Fruit fly (Drosophila melanogaster) whole organism, prepupa: ENCODE results near the gene mtDNA-helicase.

Experiments used
- Blimp-1 ChIP-seq: fragments of 200-800 bp; sonication (Bioruptor generic); optimal IDR thresholded peaks from 3 replicates; lab custom pipeline; 2017; ENCODE audit warnings: missing biosample characterization, missing genetic modification characterization, mild to moderate bottlenecking, moderate library complexity, missing genetic modification reagents
- CG10631 ChIP-seq: fragments of 200-800 bp; sonication (Bioruptor generic); optimal IDR thresholded peaks from 2 replicates; lab custom pipeline; 2016; ENCODE audit warnings: missing biosample characterization, missing genetic modification characterization
- CG11294 ChIP-seq: fragments of 200-800 bp; sonication (Bioruptor generic); IDR thresholded peaks from 2 replicates; pipeline ENCODE4 v1.3.6; 2022; ENCODE audit warnings: missing biosample characterization, missing genetic modification characterization
- CG11762 ChIP-seq: fragments of 200-800 bp; sonication (Bioruptor generic); optimal IDR thresholded peaks from 3 replicates; lab custom pipeline; 2016; ENCODE audit warnings: missing biosample characterization, missing genetic modification characterization; ENCODE audit not compliant: insufficient read depth
- CG11902 ChIP-seq: fragments of 200-800 bp; sonication (Bioruptor generic); optimal IDR thresholded peaks from 3 replicates; lab custom pipeline; 2016; ENCODE audit warnings: missing biosample characterization, missing genetic modification characterization
- CG15336 ChIP-seq: fragments of 200-800 bp; sonication (Bioruptor generic); IDR thresholded peaks from 2 replicates; pipeline ENCODE4 v1.3.6; 2022; ENCODE audit warnings: missing biosample characterization, missing genetic modification characterization
- CG1621 ChIP-seq: fragments of 200-800 bp; sonication (Bioruptor generic); optimal IDR thresholded peaks from 3 replicates; lab custom pipeline; 2018; ENCODE audit warnings: missing biosample characterization, mild to moderate bottlenecking, missing genetic modification characterization
- CG3032 ChIP-seq: fragments of 200-800 bp; optimal IDR thresholded peaks from 2 replicates; lab custom pipeline; 2019; ENCODE audit warnings: missing biosample characterization, mild to moderate bottlenecking, missing genetic modification characterization, moderate library complexity
- CG31627 ChIP-seq: fragments of 200-800 bp; sonication (Bioruptor generic); optimal IDR thresholded peaks from 3 replicates; lab custom pipeline; 2016; ENCODE audit warnings: missing biosample characterization, missing genetic modification characterization
- CG32006 ChIP-seq: fragments of 200-800 bp; sonication (Bioruptor generic); optimal IDR thresholded peaks from 3 replicates; lab custom pipeline; 2017; ENCODE audit warnings: missing biosample characterization, mild to moderate bottlenecking, missing genetic modification characterization
- CG34406 ChIP-seq: fragments of 200-800 bp; sonication (Bioruptor generic); optimal IDR thresholded peaks from 3 replicates; lab custom pipeline; 2016; ENCODE audit warnings: missing biosample characterization, missing genetic modification characterization
- CG3919 ChIP-seq: fragments of 200-800 bp; sonication (Bioruptor generic); optimal IDR thresholded peaks from 3 replicates; lab custom pipeline; 2016; ENCODE audit warnings: missing biosample characterization, missing genetic modification characterization
- CG4318 ChIP-seq: fragments of 200-800 bp; sonication (Bioruptor generic); optimal IDR thresholded peaks from 3 replicates; lab custom pipeline; 2017; ENCODE audit warnings: missing biosample characterization, mild to moderate bottlenecking, missing genetic modification characterization
- CG6163 ChIP-seq: fragments of 200-800 bp; sonication (Bioruptor generic); IDR thresholded peaks from 3 replicates; pipeline ENCODE4 v1.3.6; 2022; ENCODE audit warnings: missing biosample characterization, missing genetic modification characterization
- CG6792 ChIP-seq: fragments of 200-800 bp; sonication (Bioruptor generic); optimal IDR thresholded peaks from 3 replicates; lab custom pipeline; 2016; ENCODE audit warnings: missing biosample characterization, missing genetic modification characterization
- CG6808 ChIP-seq: fragments of 200-800 bp; sonication (Bioruptor generic); optimal IDR thresholded peaks from 3 replicates; lab custom pipeline; 2017; ENCODE audit warnings: missing biosample characterization, missing genetic modification characterization, mild to moderate bottlenecking, moderate library complexity, missing genetic modification reagents
- CG7368 ChIP-seq: fragments of 200-800 bp; sonication (Bioruptor generic); optimal IDR thresholded peaks from 3 replicates; lab custom pipeline; 2016; ENCODE audit warnings: missing biosample characterization, missing genetic modification characterization
- CG8319 ChIP-seq: fragments of 200-800 bp; sonication (Bioruptor generic); optimal IDR thresholded peaks from 3 replicates; lab custom pipeline; 2016; ENCODE audit warnings: missing biosample characterization, missing genetic modification characterization
- CG8632 ChIP-seq: fragments of 200-800 bp; sonication (Bioruptor generic); optimal IDR thresholded peaks from 3 replicates; lab custom pipeline; 2016; ENCODE audit warnings: missing biosample characterization, missing genetic modification characterization
- CG9139 ChIP-seq: fragments of 200-800 bp; sonication (Bioruptor generic); optimal IDR thresholded peaks from 3 replicates; lab custom pipeline; 2017; ENCODE audit warnings: missing biosample characterization, mild to moderate bottlenecking, missing genetic modification characterization
- Eip75B ChIP-seq: fragments of 200-800 bp; sonication (Bioruptor generic); optimal IDR thresholded peaks from 3 replicates; lab custom pipeline; 2016; ENCODE audit warnings: missing biosample characterization, missing genetic modification characterization
- Eip78C ChIP-seq: fragments of 200-800 bp; sonication (Bioruptor generic); peaks from one replicate; lab custom pipeline; 2016; ENCODE audit warnings: missing biosample characterization, missing genetic modification characterization
- Eip93F ChIP-seq: fragments of 200-800 bp; sonication (Bioruptor generic); optimal IDR thresholded peaks from 2 replicates; lab custom pipeline; 2016; ENCODE audit warnings: missing biosample characterization, mild to moderate bottlenecking, missing genetic modification characterization
- Ets96B ChIP-seq: fragments of 200-800 bp; optimal IDR thresholded peaks from 2 replicates; lab custom pipeline; 2019; ENCODE audit warnings: missing biosample characterization, mild to moderate bottlenecking, missing genetic modification characterization, moderate library complexity
- Hr38 ChIP-seq: sonication (Bioruptor generic); optimal IDR thresholded peaks from 2 replicates; lab custom pipeline; 2016; ENCODE audit warnings: missing biosample characterization, missing genetic modification characterization
- Hr4 ChIP-seq: fragments of 200-800 bp; sonication (Bioruptor generic); optimal IDR thresholded peaks from 3 replicates; lab custom pipeline; 2016; ENCODE audit warnings: missing biosample characterization, missing genetic modification characterization
- Met ChIP-seq: fragments of 200-800 bp; sonication (Bioruptor generic); optimal IDR thresholded peaks from 3 replicates; lab custom pipeline; 2016; ENCODE audit warnings: missing biosample characterization, missing genetic modification characterization
- OdsH ChIP-seq: fragments of 200-800 bp; sonication (Bioruptor generic); optimal IDR thresholded peaks from 3 replicates; lab custom pipeline; 2016; ENCODE audit warnings: missing biosample characterization, missing genetic modification characterization
- Sox102F ChIP-seq: fragments of 200-800 bp; sonication (Bioruptor generic); optimal IDR thresholded peaks from 2 replicates; lab custom pipeline; 2016; ENCODE audit warnings: missing biosample characterization, mild to moderate bottlenecking, missing genetic modification characterization
- Sox14 ChIP-seq: fragments of 200-800 bp; sonication (Bioruptor generic); optimal IDR thresholded peaks from 3 replicates; lab custom pipeline; 2016; ENCODE audit warnings: missing biosample characterization, missing genetic modification characterization
- Sox15 ChIP-seq: fragments of 200-800 bp; sonication (Bioruptor generic); optimal IDR thresholded peaks from 3 replicates; lab custom pipeline; 2016; ENCODE audit warnings: missing biosample characterization, missing genetic modification characterization
- achi ChIP-seq: fragments of 200-800 bp; sonication (Bioruptor generic); optimal IDR thresholded peaks from 3 replicates; lab custom pipeline; 2016; ENCODE audit warnings: missing biosample characterization, missing genetic modification characterization
- acj6 ChIP-seq: fragments of 200-800 bp; sonication (Bioruptor generic); optimal IDR thresholded peaks from 3 replicates; lab custom pipeline; 2016; ENCODE audit warnings: missing biosample characterization, missing genetic modification characterization
- cyc ChIP-seq: fragments of 200-800 bp; sonication (Bioruptor generic); optimal IDR thresholded peaks from 3 replicates; lab custom pipeline; 2016; ENCODE audit warnings: missing biosample characterization, missing genetic modification characterization
- dac ChIP-seq: fragments of 200-800 bp; sonication (Bioruptor generic); optimal IDR thresholded peaks from 2 replicates; lab custom pipeline; 2017; ENCODE audit warnings: missing biosample characterization, mild to moderate bottlenecking, missing genetic modification characterization
- dsx ChIP-seq: fragments of 200-800 bp; optimal IDR thresholded peaks from 3 replicates; lab custom pipeline; 2019; ENCODE audit warnings: missing biosample characterization, mild to moderate bottlenecking, missing genetic modification characterization, moderate library complexity; ENCODE audit not compliant: poor library complexity, severe bottlenecking
- esn ChIP-seq: fragments of 200-800 bp; sonication (Bioruptor generic); optimal IDR thresholded peaks from 2 replicates; lab custom pipeline; 2016; ENCODE audit warnings: missing biosample characterization, mild to moderate bottlenecking, missing genetic modification characterization, moderate library complexity
- fd59A ChIP-seq: fragments of 200-800 bp; sonication (Bioruptor generic); optimal IDR thresholded peaks from 2 replicates; lab custom pipeline; 2017; ENCODE audit warnings: missing biosample characterization, mild to moderate bottlenecking, missing genetic modification characterization, missing genetic modification reagents
- fd85E ChIP-seq: fragments of 200-800 bp; sonication (Bioruptor generic); optimal IDR thresholded peaks from 3 replicates; lab custom pipeline; 2016; ENCODE audit warnings: missing biosample characterization, missing genetic modification characterization
- fkh ChIP-seq: fragments of 200-800 bp; sonication (Bioruptor generic); optimal IDR thresholded peaks from 3 replicates; lab custom pipeline; 2017; ENCODE audit warnings: missing biosample characterization, mild to moderate bottlenecking, missing genetic modification characterization, moderate library complexity
- lz ChIP-seq: fragments of 200-800 bp; sonication (Bioruptor generic); optimal IDR thresholded peaks from 3 replicates; lab custom pipeline; 2016; ENCODE audit warnings: missing biosample characterization, missing genetic modification characterization
- net ChIP-seq: fragments of 200-800 bp; sonication (Bioruptor generic); optimal IDR thresholded peaks from 3 replicates; lab custom pipeline; 2016; ENCODE audit warnings: missing biosample characterization, missing genetic modification characterization
- pdm3 ChIP-seq: fragments of 200-800 bp; sonication (Bioruptor generic); optimal IDR thresholded peaks from 3 replicates; lab custom pipeline; 2016; ENCODE audit warnings: missing biosample characterization, missing genetic modification characterization
- salr ChIP-seq, 2 experiments: fragments of 200-800 bp; sonication (Bioruptor generic); optimal IDR thresholded peaks; 3 replicates each; lab custom pipeline; 2016 to 2018; ENCODE audit warnings: missing biosample characterization in 2 of 2, missing genetic modification characterization in 2 of 2, mild to moderate bottlenecking in 1 of 2
- spab ChIP-seq: fragments of 200-800 bp; sonication (Bioruptor generic); optimal IDR thresholded peaks from 2 replicates; lab custom pipeline; 2017; ENCODE audit warnings: missing biosample characterization, mild to moderate bottlenecking, missing genetic modification characterization, missing genetic modification reagents
- ss ChIP-seq, 2 experiments: fragments of 200-800 bp; sonication (Bioruptor generic); optimal IDR thresholded peaks; 2 replicates in 1 of 2; 3 replicates in 1 of 2; lab custom pipeline; 2017 to 2018; ENCODE audit warnings: mild to moderate bottlenecking in 2 of 2, missing biosample characterization in 2 of 2, missing genetic modification characterization in 2 of 2, moderate library complexity in 1 of 2
- svp ChIP-seq: fragments of 200-800 bp; sonication (Bioruptor generic); peaks from one replicate; lab custom pipeline; 2016; ENCODE audit warnings: missing biosample characterization, missing genetic modification characterization
- topi ChIP-seq: fragments of 200-800 bp; sonication (Bioruptor generic); optimal IDR thresholded peaks from 3 replicates; lab custom pipeline; 2016; ENCODE audit warnings: missing biosample characterization, missing genetic modification characterization
- vri ChIP-seq: fragments of 200-800 bp; sonication (Bioruptor generic); optimal IDR thresholded peaks from 3 replicates; lab custom pipeline; 2016; ENCODE audit warnings: missing biosample characterization, mild to moderate bottlenecking, missing genetic modification characterization

mtDNA-helicase gene

dm6 chr2L:9893183-9893582 is at the start of gene mtDNA-helicase:
Gene mtDNA-helicase (minus strand): TSS chr2L:9893446.
- TF ChIP-seq fkh (GFP tag; lab: Kevin White, UChicago) (peak; percentile 49), CG10631 (GFP tag; lab: Kevin White, UChicago) (no peak)

DNA sequence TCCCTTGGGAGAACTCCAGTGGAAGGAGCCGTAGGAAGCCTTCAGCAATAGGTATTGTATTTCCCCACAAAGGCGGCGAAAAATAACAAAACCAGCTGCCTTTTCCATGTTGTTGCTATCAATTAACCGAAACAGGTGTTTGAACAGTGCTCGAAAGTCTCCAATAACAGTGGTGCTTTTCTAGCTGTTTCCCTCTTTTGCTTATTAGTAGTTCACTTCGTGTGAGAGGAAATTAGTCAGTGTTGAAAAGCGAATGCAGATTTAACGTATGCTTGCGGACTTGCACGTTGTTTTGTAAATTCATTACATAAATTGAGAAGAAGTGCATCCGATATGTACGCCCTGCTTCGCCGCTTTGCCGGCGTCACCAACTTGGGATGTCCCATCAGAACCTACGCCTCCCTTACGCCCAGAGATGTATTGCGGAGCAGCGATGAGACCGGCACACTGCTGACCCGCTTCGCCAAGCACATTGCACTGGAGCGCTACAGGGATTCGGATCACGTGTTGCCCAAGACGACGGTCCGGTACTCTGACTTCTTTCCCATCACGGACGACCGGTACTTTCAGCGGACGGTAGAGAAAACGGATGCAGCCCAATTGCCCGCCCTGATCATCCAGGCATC is 45.5 kb upstream of the mtDNA-helicase start, which contains the start of the genes Datp and CG4619:
Gene Datp (minus strand): TSS at position 160 of the 626 bp plus-strand sequence.
Gene CG4619 (plus strand): TSS at position 233 of the 626 bp plus-strand sequence.
- TF ChIP-seq CG31627 (GFP tag; lab: Kevin White, UChicago), result peak; percentile 35
- no peak for TF ChIP-seq Sox102F (GFP tag; lab: Kevin White, UChicago)
- 0 out of 3 replicates have a peak, but pooled peaks have one; percentile 29 for TF ChIP-seq CG6163
- peak; percentile 74 for TF ChIP-seq Eip78C
- peak; percentile 42 for TF ChIP-seq cyc
- TF ChIP-seq Hr38 (GFP tag; lab: Kevin White, UChicago), result no peak
- TF ChIP-seq CG9139 (GFP tag; lab: Kevin White, UChicago), result no peak
- TF ChIP-seq CG6808, result no peak
- no peak for TF ChIP-seq Sox15 (GFP tag; lab: Kevin White, UChicago)
- TF ChIP-seq CG3032 (tag; lab: Kevin White, UChicago), result no peak
- no peak for TF ChIP-seq CG8632
- TF ChIP-seq dac (GFP tag; lab: Kevin White, UChicago), result no peak
- TF ChIP-seq CG11902 (GFP tag; lab: Kevin White, UChicago), result no peak
- no peak for TF ChIP-seq acj6 (GFP tag; lab: Kevin White, UChicago)
- TF ChIP-seq OdsH (GFP tag; lab: Kevin White, UChicago), result no peak
- TF ChIP-seq CG3919 (GFP tag; lab: Kevin White, UChicago), result peak; percentile 61
- TF ChIP-seq dsx (GFP tag; lab: Kevin White, UChicago), result no peak
- no peak for TF ChIP-seq CG34406 (GFP tag; lab: Kevin White, UChicago)
- peak; percentile 39 for TF ChIP-seq net (GFP tag; lab: Kevin White, UChicago)
- TF ChIP-seq CG11762 (GFP tag; lab: Kevin White, UChicago), result peak; percentile 29
- TF ChIP-seq Met (GFP tag; lab: Kevin White, UChicago), result no peak
- no peak for TF ChIP-seq CG1621 (tag; lab: Kevin White, UChicago)
- TF ChIP-seq spab (GFP tag; lab: Kevin White, UChicago), result no peak
- TF ChIP-seq CG11294 (GFP tag; lab: Robert Waterston, UW), result no peak
- TF ChIP-seq Hr4 (GFP tag; lab: Kevin White, UChicago), result no peak
- TF ChIP-seq svp (GFP tag; lab: Kevin White, UChicago), result no peak
- TF ChIP-seq vri (GFP tag; lab: Kevin White, UChicago), result peak; percentile 59
- peak; percentile 40 for TF ChIP-seq topi (GFP tag; lab: Kevin White, UChicago)
- no peak for TF ChIP-seq fd85E
- TF ChIP-seq Eip93F (GFP tag; lab: Kevin White, UChicago), result no peak
- no peak for TF ChIP-seq CG6792 (GFP tag; lab: Kevin White, UChicago)
- no peak for TF ChIP-seq pdm3 (GFP tag; lab: Kevin White, UChicago)
- TF ChIP-seq achi (GFP tag; lab: Kevin White, UChicago), result no peak
- TF ChIP-seq CG8319 (GFP tag; lab: Kevin White, UChicago), result no peak
- TF ChIP-seq salr (GFP tag; optimal IDR thresholded peaks at IDR 0.05; lab: Kevin White, UChicago), result no peak
- no peak for TF ChIP-seq CG10631 (GFP tag; lab: Kevin White, UChicago)
- no peak for TF ChIP-seq fkh (GFP tag; lab: Kevin White, UChicago)
- TF ChIP-seq ss (GFP tag; optimal IDR thresholded peaks at IDR 0.05; lab: Kevin White, UChicago), result no peak
- TF ChIP-seq Sox14 (GFP tag; lab: Kevin White, UChicago), result peak; percentile 2
- no peak for TF ChIP-seq CG15336 (GFP tag; lab: Robert Waterston, UW)
- no peak for TF ChIP-seq Blimp-1 (GFP tag; lab: Kevin White, UChicago)
- TF ChIP-seq CG4318 (GFP tag; lab: Kevin White, UChicago), result no peak
- no peak for TF ChIP-seq Eip75B (GFP tag; lab: Kevin White, UChicago)
- TF ChIP-seq Ets96B (tag; lab: Kevin White, UChicago), result peak; percentile 13
- peak; percentile 42 for TF ChIP-seq lz (GFP tag; lab: Kevin White, UChicago)
- TF ChIP-seq fd59A (GFP tag; lab: Kevin White, UChicago), result peak; percentile 19
- no peak for TF ChIP-seq CG32006 (GFP tag; lab: Kevin White, UChicago)
- peak; percentile 58 for TF ChIP-seq esn (GFP tag; lab: Kevin White, UChicago)
- peak; percentile 18 for TF ChIP-seq CG7368 (GFP tag; lab: Kevin White, UChicago)
